Worm (Caenorhabditis elegans) whole organism, L2 larva: Measurements from ENCODE around the gene alg-3.

Experiments used
- Y55F3AM.14 ChIP-seq: fragments of 200-800 bp; sonication (Bioruptor generic); optimal IDR thresholded peaks from 2 replicates; lab custom pipeline; 2018; ENCODE audit warnings: mild to moderate bottlenecking, missing genetic modification characterization, missing compliant biosample characterization
- ZK546.5 ChIP-seq: sonication (generic microtip); optimal IDR thresholded peaks from 2 replicates; lab custom pipeline; 2017; ENCODE audit warnings: missing biosample characterization, missing genetic modification characterization
- ama-1 ChIP-seq: fragments of 150-350 bp; optimal IDR thresholded peaks from 2 replicates; lab custom pipeline; 2018; ENCODE audit warnings: inconsistent platforms
- fos-1 ChIP-seq: fragments of 150-350 bp; optimal IDR thresholded peaks from 2 replicates; lab custom pipeline; 2014; ENCODE audit warnings: missing biosample characterization, missing genetic modification characterization
- lin-11 ChIP-seq: fragments of 150-350 bp; sonication (generic microtip); optimal IDR thresholded peaks from 2 replicates; lab custom pipeline; 2014; ENCODE audit warnings: missing biosample characterization, missing genetic modification characterization, inconsistent platforms, mixed read lengths
- lin-13 ChIP-seq: fragments of 150-350 bp; optimal IDR thresholded peaks from 2 replicates; lab custom pipeline; 2014; ENCODE audit warnings: missing biosample characterization, missing genetic modification reagents, missing genetic modification characterization
- nhr-25 ChIP-seq: fragments of 150-350 bp; sonication (generic microtip); optimal IDR thresholded peaks from 3 replicates; lab custom pipeline; 2014; ENCODE audit warnings: missing biosample characterization, missing genetic modification characterization
- skn-1 ChIP-seq: sonication (generic microtip); optimal IDR thresholded peaks from 2 replicates; lab custom pipeline; 2017; ENCODE audit warnings: missing biosample characterization, missing genetic modification characterization
- unc-39 ChIP-seq: fragments of 150-350 bp; optimal IDR thresholded peaks from 2 replicates; lab custom pipeline; 2014; ENCODE audit warnings: missing biosample characterization, missing genetic modification characterization
- unc-55 ChIP-seq: fragments of 150-350 bp; sonication (generic microtip); optimal IDR thresholded peaks from 3 replicates; lab custom pipeline; 2014; ENCODE audit warnings: missing biosample characterization, missing genetic modification reagents, missing genetic modification characterization

DNA sequence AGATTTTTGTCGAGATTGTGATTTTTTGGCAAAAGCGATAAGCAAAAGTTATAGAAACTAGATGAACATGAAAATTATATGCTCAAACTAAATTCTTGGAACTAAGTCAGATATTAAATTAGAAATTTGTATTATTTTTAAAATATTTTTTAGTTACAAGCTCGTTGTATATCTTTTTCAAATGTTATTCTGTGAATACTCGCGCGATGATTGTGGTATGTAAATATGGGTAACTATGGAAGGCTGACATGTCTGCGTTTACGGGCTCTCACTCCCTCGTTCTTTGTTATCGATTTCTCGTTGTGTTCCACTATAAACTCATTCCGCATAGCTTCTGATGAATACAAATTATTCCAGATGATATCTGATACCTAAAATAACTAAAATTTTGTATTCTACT is 9.9 kb upstream of the alg-3 start, which contains the start of gene ZK792.7:
- TF ChIP-seq lin-11 (tag; lab: Kevin White, UChicago) (no peak), unc-39 (no peak), skn-1 (tag; lab: Kevin White, UChicago) (no peak), lin-13 (no peak), unc-55 (GFP tag; lab: Kevin White, UChicago) (no peak), Y55F3AM.14 (no peak), ZK546.5 (tag; lab: Kevin White, UChicago) (no peak), nhr-25 (no peak), ama-1 (lab: Kevin White, UChicago) (no peak), fos-1 (tag; lab: Kevin White, UChicago) (no peak)
